Worm (Caenorhabditis elegans) whole organism, early embryonic: ENCODE results near the gene cya-2.

ENCODE experiments used
- B0310.2 ChIP-seq: sonication (generic microtip); optimal IDR thresholded peaks from 2 replicates; lab custom pipeline; 2016; ENCODE audit warnings: mild to moderate bottlenecking, missing genetic modification characterization, missing compliant biosample characterization
- aly-1 ChIP-seq: sonication (generic microtip); optimal IDR thresholded peaks from 2 replicates; lab custom pipeline; 2016; ENCODE audit warnings: missing genetic modification characterization, missing compliant biosample characterization
- ama-1 ChIP-seq: fragments of 150-350 bp; optimal IDR thresholded peaks from 2 replicates; lab custom pipeline; 2014
- ceh-13 ChIP-seq: fragments of 200-800 bp; sonication (Bioruptor generic); optimal IDR thresholded peaks from 2 replicates; lab custom pipeline; 2018; ENCODE audit warnings: mild to moderate bottlenecking, missing genetic modification characterization, missing compliant biosample characterization
- ceh-36 ChIP-seq: sonication (generic microtip); optimal IDR thresholded peaks from 2 replicates; lab custom pipeline; 2016; ENCODE audit warnings: missing genetic modification characterization, inconsistent platforms, missing compliant biosample characterization
- pes-1 ChIP-seq: fragments of 200-800 bp; sonication (Bioruptor generic); IDR thresholded peaks from 2 replicates; pipeline ENCODE4 v1.3.6; 2022; ENCODE audit warnings: missing genetic modification reagents, missing genetic modification characterization, missing compliant biosample characterization
- scrt-1 ChIP-seq: fragments of 200-800 bp; sonication (Bioruptor generic); IDR thresholded peaks from 2 replicates; pipeline ENCODE4 v1.3.6; 2022; ENCODE audit warnings: missing genetic modification characterization, missing compliant biosample characterization
- tbx-11 ChIP-seq: fragments of 200-800 bp; sonication (Bioruptor generic); IDR thresholded peaks from 2 replicates; pipeline ENCODE4 v1.3.6; 2022; ENCODE audit warnings: missing genetic modification characterization, missing compliant biosample characterization
- tbx-37 ChIP-seq: fragments of 200-800 bp; sonication (Bioruptor generic); conservative IDR thresholded peaks from 2 replicates; pipeline ENCODE4 v1.3.6; 2022; ENCODE audit warnings: missing genetic modification reagents, missing genetic modification characterization, missing compliant biosample characterization
- tra-4 ChIP-seq: sonication (generic microtip); optimal IDR thresholded peaks from 2 replicates; lab custom pipeline; 2017; ENCODE audit warnings: missing genetic modification characterization, missing compliant biosample characterization

DNA sequence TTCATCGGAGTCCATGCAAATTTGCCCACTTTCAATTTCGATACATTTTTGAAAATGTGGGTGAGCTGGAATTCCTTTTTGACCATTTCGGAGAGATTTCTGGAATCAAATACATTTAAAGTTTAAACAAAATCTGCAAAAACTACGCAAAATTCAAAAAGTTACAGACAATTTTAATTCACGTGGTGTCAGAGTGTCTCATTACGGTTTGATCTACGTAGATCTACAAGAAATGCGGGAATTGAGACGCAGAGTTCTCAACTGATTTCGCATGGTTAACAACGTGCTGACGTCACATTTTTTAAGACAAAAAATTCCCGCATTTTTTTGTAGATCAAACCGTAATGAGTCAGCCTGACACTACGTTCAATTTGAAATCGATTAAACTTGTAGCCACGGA lies 3.1 kb upstream of the cya-2 start, which contains the start of gene bath-21:
- TF ChIP-seq B0310.2, result no peak
- TF ChIP-seq ama-1 (lab: Kevin White, UChicago), result no peak
- no peak for TF ChIP-seq tbx-37
- no peak for TF ChIP-seq scrt-1 (GFP tag; lab: Robert Waterston, UW)
- no peak for TF ChIP-seq pes-1 (GFP tag; lab: Robert Waterston, UW)
- TF ChIP-seq ceh-36, result no peak
- no peak for TF ChIP-seq aly-1 (tag; lab: Kevin White, UChicago)
- TF ChIP-seq ceh-13, result no peak
- TF ChIP-seq tbx-11, result no peak
- no peak for TF ChIP-seq tra-4
